Fruit fly (Drosophila melanogaster) whole organism, embryonic: Measurements from ENCODE around the gene CG34435.
A peak's percentile ranks its signal among the peaks of the same experiment; 100 is the strongest.

Source experiments
- Atf-2 ChIP-seq: fragments of 200-800 bp; sonication (Bioruptor generic); optimal IDR thresholded peaks from 2 replicates; lab custom pipeline; 2016; ENCODE audit warnings: missing biosample characterization, missing genetic modification characterization
- C15 ChIP-seq: fragments of 200-800 bp; sonication (Bioruptor generic); IDR thresholded peaks from 3 replicates; pipeline ENCODE4 v1.3.6; 2022; ENCODE audit warnings: missing biosample characterization, missing genetic modification characterization
- CG10366 ChIP-seq: fragments of 200-800 bp; sonication (Bioruptor generic); IDR thresholded peaks from 2 replicates; pipeline ENCODE4 v1.3.6; 2022; ENCODE audit warnings: missing biosample characterization, missing genetic modification characterization
- CG11085 ChIP-seq: fragments of 200-800 bp; sonication (Bioruptor generic); IDR thresholded peaks from 2 replicates; pipeline ENCODE4 v1.3.6; 2022; ENCODE audit warnings: missing biosample characterization, missing genetic modification characterization
- CG11456 ChIP-seq: fragments of 200-800 bp; sonication (Bioruptor generic); IDR thresholded peaks from 3 replicates; pipeline ENCODE4 v1.3.6; 2022; ENCODE audit warnings: missing biosample characterization, missing genetic modification characterization
- CG16863 ChIP-seq: fragments of 200-800 bp; sonication (Bioruptor generic); optimal IDR thresholded peaks from 3 replicates; lab custom pipeline; 2016; ENCODE audit warnings: missing biosample characterization, missing genetic modification characterization
- CG17328 ChIP-seq: fragments of 200-800 bp; sonication (Bioruptor generic); IDR thresholded peaks from 2 replicates; pipeline ENCODE4 v1.3.6; 2022; ENCODE audit warnings: missing biosample characterization, missing genetic modification characterization
- CG18011 ChIP-seq: fragments of 200-800 bp; sonication (Bioruptor generic); optimal IDR thresholded peaks from 2 replicates; lab custom pipeline; 2017; ENCODE audit warnings: missing biosample characterization, missing genetic modification characterization, mild to moderate bottlenecking, moderate library complexity, missing genotype
- CG30431 ChIP-seq: fragments of 200-800 bp; sonication (Bioruptor generic); optimal IDR thresholded peaks from 2 replicates; lab custom pipeline; 2017; ENCODE audit warnings: missing biosample characterization, missing genetic modification characterization
- CG3281 ChIP-seq: fragments of 200-800 bp; sonication (Bioruptor generic); optimal IDR thresholded peaks from 3 replicates; lab custom pipeline; 2017; ENCODE audit warnings: missing biosample characterization, mild to moderate bottlenecking, missing genetic modification characterization
- CG34376 ChIP-seq: fragments of 200-800 bp; sonication (Bioruptor generic); optimal IDR thresholded peaks from 2 replicates; lab custom pipeline; 2018; ENCODE audit warnings: missing biosample characterization, mild to moderate bottlenecking, missing genetic modification characterization
- CG3847 ChIP-seq: fragments of 200-800 bp; sonication (Bioruptor generic); IDR thresholded peaks from 2 replicates; pipeline ENCODE4 v1.3.6; 2022; ENCODE audit warnings: missing biosample characterization, missing genetic modification characterization
- CG6175 ChIP-seq: fragments of 200-800 bp; sonication (Bioruptor generic); IDR thresholded peaks from 3 replicates; pipeline ENCODE4 v1.3.6; 2022; ENCODE audit warnings: missing biosample characterization, missing genetic modification characterization
- CG6683 ChIP-seq: fragments of 200-800 bp; sonication (Bioruptor generic); optimal IDR thresholded peaks from 2 replicates; lab custom pipeline; 2017; ENCODE audit warnings: missing biosample characterization, mild to moderate bottlenecking, missing genetic modification characterization, missing genetic modification reagents
- CG6765 ChIP-seq: fragments of 200-800 bp; sonication (Bioruptor generic); optimal IDR thresholded peaks from 3 replicates; lab custom pipeline; 2017; ENCODE audit warnings: missing biosample characterization, mild to moderate bottlenecking, missing genetic modification characterization
- CG7963 ChIP-seq: fragments of 200-800 bp; sonication (Bioruptor generic); IDR thresholded peaks from 3 replicates; pipeline ENCODE4 v1.3.6; 2022; ENCODE audit warnings: missing biosample characterization, missing genetic modification characterization; ENCODE audit not compliant: partially characterized antibody
- CG8765 ChIP-seq: fragments of 200-800 bp; sonication (Bioruptor generic); IDR thresholded peaks from 2 replicates; pipeline ENCODE4 v1.3.6; 2022; ENCODE audit warnings: missing biosample characterization, missing genetic modification characterization
- CrebB ChIP-seq: fragments of 200-800 bp; sonication (Bioruptor generic); optimal IDR thresholded peaks from 3 replicates; lab custom pipeline; 2018; ENCODE audit warnings: missing biosample characterization, mild to moderate bottlenecking, missing genetic modification characterization
- Dek ChIP-seq: fragments of 200-800 bp; sonication (Bioruptor generic); optimal IDR thresholded peaks from 3 replicates; lab custom pipeline; 2019; ENCODE audit warnings: missing biosample characterization, mild to moderate bottlenecking, missing genetic modification characterization, moderate library complexity
- HLH3B ChIP-seq: fragments of 200-800 bp; sonication (Bioruptor generic); IDR thresholded peaks from 2 replicates; pipeline ENCODE4 v1.3.6; 2022; ENCODE audit warnings: missing biosample characterization, missing genetic modification characterization
- HmgZ ChIP-seq: fragments of 200-800 bp; sonication (Bioruptor generic); optimal IDR thresholded peaks from 2 replicates; lab custom pipeline; 2018; ENCODE audit warnings: missing biosample characterization, mild to moderate bottlenecking, missing genetic modification characterization
- Hr3 ChIP-seq: fragments of 200-800 bp; sonication (Bioruptor generic); optimal IDR thresholded peaks from 3 replicates; lab custom pipeline; 2016; ENCODE audit warnings: missing biosample characterization, missing genetic modification characterization
- Hr39 ChIP-seq: fragments of >200 bp; optimal IDR thresholded peaks from 2 replicates; lab custom pipeline; 2017
- Hsf ChIP-seq: fragments of 200-800 bp; sonication (Bioruptor generic); optimal IDR thresholded peaks from 3 replicates; lab custom pipeline; 2016; ENCODE audit warnings: missing biosample characterization, missing genetic modification characterization
- Myb ChIP-seq: fragments of 200-800 bp; sonication (Bioruptor generic); optimal IDR thresholded peaks from 2 replicates; lab custom pipeline; 2016; ENCODE audit warnings: missing biosample characterization, missing genetic modification characterization
- Poxn ChIP-seq: fragments of 200-800 bp; sonication (Bioruptor generic); IDR thresholded peaks from 2 replicates; pipeline ENCODE4 v1.3.6; 2022; ENCODE audit warnings: missing biosample characterization, missing genetic modification characterization
- Ravus ChIP-seq: fragments of 200-800 bp; sonication (Bioruptor generic); IDR thresholded peaks from 2 replicates; pipeline ENCODE4 v1.3.6; 2022; ENCODE audit warnings: missing biosample characterization, missing genetic modification characterization
- Scr ChIP-seq: fragments of 200-800 bp; sonication (Bioruptor generic); IDR thresholded peaks from 2 replicates; pipeline ENCODE4 v1.3.6; 2022; ENCODE audit warnings: missing biosample characterization, missing genetic modification characterization; ENCODE audit not compliant: partially characterized antibody
- Sox100B ChIP-seq: fragments of 200-800 bp; sonication (Bioruptor generic); optimal IDR thresholded peaks from 3 replicates; lab custom pipeline; 2018; ENCODE audit warnings: missing biosample characterization, mild to moderate bottlenecking, missing genetic modification characterization
- Sox102F ChIP-seq: fragments of 200-800 bp; sonication (Bioruptor generic); optimal IDR thresholded peaks from 2 replicates; lab custom pipeline; 2018; ENCODE audit warnings: missing biosample characterization, mild to moderate bottlenecking, missing genetic modification characterization, moderate library complexity
- YL-1 ChIP-seq: fragments of 200-800 bp; sonication (Bioruptor generic); optimal IDR thresholded peaks from 3 replicates; lab custom pipeline; 2017; ENCODE audit warnings: missing biosample characterization, mild to moderate bottlenecking, missing genetic modification characterization
- al ChIP-seq: fragments of 200-800 bp; sonication (Bioruptor generic); IDR thresholded peaks from 2 replicates; pipeline ENCODE4 v1.3.6; 2022; ENCODE audit warnings: missing biosample characterization, missing genetic modification characterization
- caup ChIP-seq: fragments of 200-800 bp; sonication (Bioruptor generic); optimal IDR thresholded peaks from 3 replicates; lab custom pipeline; 2017; ENCODE audit warnings: missing biosample characterization, mild to moderate bottlenecking, missing genetic modification characterization, moderate library complexity; ENCODE audit not compliant: severe bottlenecking
- corto ChIP-seq: fragments of 200-800 bp; sonication (Bioruptor generic); optimal IDR thresholded peaks from 2 replicates; lab custom pipeline; 2016; ENCODE audit warnings: missing biosample characterization, mild to moderate bottlenecking, missing genetic modification characterization, moderate library complexity
- dm ChIP-seq: fragments of 200-800 bp; sonication (Bioruptor generic); optimal IDR thresholded peaks from 3 replicates; lab custom pipeline; 2016; ENCODE audit warnings: missing biosample characterization, missing genetic modification characterization
- esg ChIP-seq: fragments of 200-800 bp; sonication (Bioruptor generic); conservative IDR thresholded peaks from 2 replicates; pipeline ENCODE4 v1.3.6; 2022; ENCODE audit warnings: missing biosample characterization, missing genetic modification characterization
- grau ChIP-seq: fragments of 200-800 bp; optimal IDR thresholded peaks from 3 replicates; lab custom pipeline; 2019; ENCODE audit warnings: missing biosample characterization, mild to moderate bottlenecking, missing genetic modification characterization, moderate library complexity
- hb ChIP-seq: fragments of 200-800 bp; sonication (Bioruptor generic); IDR thresholded peaks from 3 replicates; pipeline ENCODE4 v1.3.6; 2022; ENCODE audit warnings: missing biosample characterization, missing genetic modification characterization; ENCODE audit not compliant: partially characterized antibody
- lov ChIP-seq, 2 experiments: fragments of 200-800 bp in 1 of 2; fragments of >200 bp in 1 of 2; sonication (Bioruptor generic) in 1 of 2; IDR thresholded peaks in 1 of 2; optimal IDR thresholded peaks in 1 of 2; 2 replicates in 1 of 2; 3 replicates in 1 of 2; pipeline versions ENCODE4 v1.3.6 to Lab custom; 2017 to 2022; ENCODE audit warnings: missing biosample characterization in 1 of 2, missing genetic modification characterization in 1 of 2
- maf-S ChIP-seq: fragments of 200-800 bp; sonication (Bioruptor generic); optimal IDR thresholded peaks from 2 replicates; lab custom pipeline; 2016; ENCODE audit warnings: missing biosample characterization, missing genetic modification characterization
- mirr ChIP-seq: fragments of 200-800 bp; sonication (Bioruptor generic); optimal IDR thresholded peaks from 3 replicates; lab custom pipeline; 2018; ENCODE audit warnings: missing biosample characterization, mild to moderate bottlenecking, missing genetic modification characterization
- oc ChIP-seq: fragments of 200-800 bp; sonication (Bioruptor generic); optimal IDR thresholded peaks from 2 replicates; lab custom pipeline; 2018; ENCODE audit warnings: missing biosample characterization, mild to moderate bottlenecking, missing genetic modification characterization, moderate library complexity
- pb ChIP-seq: fragments of 200-800 bp; sonication (Bioruptor generic); optimal IDR thresholded peaks from 3 replicates; lab custom pipeline; 2016; ENCODE audit warnings: missing biosample characterization, missing genetic modification characterization
- peb ChIP-seq: fragments of 200-800 bp; sonication (Bioruptor generic); IDR thresholded peaks from 2 replicates; pipeline ENCODE4 v1.3.6; 2022; ENCODE audit warnings: missing biosample characterization, missing genetic modification characterization
- run ChIP-seq: fragments of 200-800 bp; sonication (Bioruptor generic); optimal IDR thresholded peaks from 3 replicates; lab custom pipeline; 2018; ENCODE audit warnings: missing biosample characterization, mild to moderate bottlenecking, missing genetic modification characterization
- shn ChIP-seq: fragments of 200-800 bp; sonication (Bioruptor generic); optimal IDR thresholded peaks from 3 replicates; lab custom pipeline; 2016; ENCODE audit warnings: missing biosample characterization, missing genetic modification characterization
- tap ChIP-seq: fragments of 200-800 bp; optimal IDR thresholded peaks from 3 replicates; lab custom pipeline; 2019; ENCODE audit warnings: missing biosample characterization, mild to moderate bottlenecking, missing genetic modification characterization, moderate library complexity
- tgo ChIP-seq: fragments of 200-800 bp; sonication (Bioruptor generic); IDR thresholded peaks from 3 replicates; pipeline ENCODE4 v1.3.6; 2022; ENCODE audit warnings: missing biosample characterization, missing genetic modification characterization
- tna ChIP-seq: fragments of 200-800 bp; sonication (Bioruptor generic); IDR thresholded peaks from 2 replicates; pipeline ENCODE4 v1.3.6; 2022; ENCODE audit warnings: missing biosample characterization, missing genetic modification characterization; ENCODE audit not compliant: partially characterized antibody
- trem ChIP-seq: fragments of 200-800 bp; optimal IDR thresholded peaks from 3 replicates; lab custom pipeline; 2019; ENCODE audit warnings: missing biosample characterization, mild to moderate bottlenecking, missing genetic modification characterization, moderate library complexity
- wor ChIP-seq: fragments of 200-800 bp; sonication (Bioruptor generic); IDR thresholded peaks from 2 replicates; pipeline ENCODE4 v1.3.6; 2022; ENCODE audit warnings: missing biosample characterization, missing genetic modification characterization

CG34435 gene

DNA sequence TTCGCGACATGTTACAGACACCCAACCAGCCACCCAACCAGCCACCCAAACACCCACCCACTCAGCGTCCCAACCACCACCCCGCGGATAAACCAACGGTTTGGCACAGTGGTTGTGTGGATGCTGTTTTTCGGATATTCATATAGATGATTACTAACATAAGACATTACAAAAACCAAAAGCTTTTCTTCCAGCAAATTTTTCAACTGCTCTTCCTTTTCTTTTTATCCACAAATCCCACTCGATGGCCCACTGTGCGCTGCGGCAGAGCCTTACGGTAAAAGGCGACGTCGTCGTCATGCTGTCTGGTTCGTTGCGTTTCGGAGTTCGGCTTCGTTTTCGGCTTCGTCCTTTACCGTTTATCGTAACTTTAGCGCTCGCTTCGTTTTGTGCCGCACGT lies 24.3 kb upstream of the CG34435 start (continued):
- TF ChIP-seq tna (GFP tag; lab: Robert Waterston, UW) (no peak), CG18011 (GFP tag; lab: Kevin White, UChicago) (no peak), CG17328 (peak; percentile 88), pb (GFP tag; lab: Kevin White, UChicago) (peak; percentile 52), CG30431 (peak; percentile 29), Sox102F (GFP tag; lab: Kevin White, UChicago) (peak; percentile 59), CG10366 (GFP tag; lab: Robert Waterston, UW) (peak; percentile 57; the same call in 1 of the 2 replicates), wor (GFP tag; lab: Robert Waterston, UW) (no peak), CG11085 (GFP tag; lab: Robert Waterston, UW) (peak; percentile 52), Hsf (GFP tag; lab: Kevin White, UChicago) (peak; percentile 40), oc (tag; lab: Kevin White, UChicago) (peak; percentile 12), dm (GFP tag; lab: Kevin White, UChicago) (no peak), HmgZ (tag; lab: Kevin White, UChicago) (peak; percentile 36), CG11456 (GFP tag; lab: Robert Waterston, UW) (peak; percentile 73), hb (no peak), shn (GFP tag; lab: Kevin White, UChicago) (peak; percentile 13), trem (tag; lab: Kevin White, UChicago) (no peak), Ravus (GFP tag; lab: Robert Waterston, UW) (no peak), C15 (GFP tag; lab: Robert Waterston, UW) (no peak), CG8765 (GFP tag; lab: Robert Waterston, UW) (peak; percentile 60), mirr (GFP tag; lab: Kevin White, UChicago) (peak; percentile 20), CG7963 (GFP tag; lab: Robert Waterston, UW) (no peak), lov (optimal IDR thresholded peaks at IDR 0.05; lab: Kevin White, UChicago) (no peak), lov (GFP tag; IDR thresholded peaks at IDR 0.05; lab: Robert Waterston, UW) (0 out of 3 replicates have a peak, but pooled peaks have one; percentile 28), Dek (tag; lab: Kevin White, UChicago) (peak; percentile 51), CG6175 (0 out of 3 replicates have a peak, but pooled peaks have one; percentile 14), Hr39 (no peak), Myb (GFP tag; lab: Kevin White, UChicago) (peak; percentile 27), HLH3B (peak; percentile 78), run (no peak), CG16863 (GFP tag; lab: Kevin White, UChicago) (peak; percentile 51), Sox100B (GFP tag; lab: Kevin White, UChicago) (no peak), Hr3 (peak; percentile 4), CG3847 (GFP tag; lab: Robert Waterston, UW) (peak; percentile 47; the same call in 1 of the 2 replicates), CG6765 (GFP tag; lab: Kevin White, UChicago) (no peak), Scr (GFP tag; lab: Robert Waterston, UW) (no peak), grau (peak; percentile 54), maf-S (peak; percentile 47), Atf-2 (peak; percentile 10), CG6683 (GFP tag; lab: Kevin White, UChicago) (peak; percentile 32), Poxn (peak; percentile 36; the same call in 1 of the 2 replicates), tgo (GFP tag; lab: Robert Waterston, UW) (peak; percentile 48), esg (GFP tag; lab: Robert Waterston, UW) (peak; percentile 64; the same call in 1 of the 2 replicates), peb (GFP tag; lab: Robert Waterston, UW) (peak; percentile 49; the same call in 1 of the 2 replicates), tap (tag; lab: Kevin White, UChicago) (peak; percentile 54), caup (GFP tag; lab: Kevin White, UChicago) (peak; percentile 70), CrebB (peak; percentile 14), YL-1 (no peak), CG34376 (GFP tag; lab: Kevin White, UChicago) (peak; percentile 18), corto (GFP tag; lab: Kevin White, UChicago) (no peak), CG3281 (GFP tag; lab: Kevin White, UChicago) (peak; percentile 57), al (GFP tag; lab: Robert Waterston, UW) (no peak)
